Fruit fly (Drosophila melanogaster) whole organism, embryonic: ENCODE results near the gene Tsp96F.

Source experiments
- ATbp ChIP-seq: fragments of 200-800 bp; sonication (Bioruptor generic); optimal IDR thresholded peaks from 2 replicates; lab custom pipeline; 2017; ENCODE audit warnings: missing biosample characterization, mild to moderate bottlenecking, missing genetic modification characterization, missing genetic modification reagents
- Ada2b ChIP-seq: fragments of 200-800 bp; sonication (Bioruptor generic); IDR thresholded peaks from 2 replicates; pipeline ENCODE4 v1.3.6; 2022; ENCODE audit warnings: missing biosample characterization, missing genetic modification characterization
- B-H1 ChIP-seq: fragments of 200-800 bp; sonication (Bioruptor generic); IDR thresholded peaks from 3 replicates; pipeline ENCODE4 v1.3.6; 2022; ENCODE audit warnings: missing biosample characterization, missing genetic modification characterization
- BtbVII ChIP-seq: fragments of 200-800 bp; sonication (Bioruptor generic); optimal IDR thresholded peaks from 3 replicates; lab custom pipeline; 2017; ENCODE audit warnings: missing biosample characterization, mild to moderate bottlenecking, missing genetic modification characterization
- CG10321 ChIP-seq: fragments of 200-800 bp; sonication (Bioruptor generic); IDR thresholded peaks from 2 replicates; pipeline ENCODE4 v1.3.6; 2022; ENCODE audit warnings: missing biosample characterization, missing genetic modification characterization
- CG15011 ChIP-seq: fragments of 200-800 bp; sonication (Bioruptor generic); optimal IDR thresholded peaks from 3 replicates; lab custom pipeline; 2018; ENCODE audit warnings: missing biosample characterization, mild to moderate bottlenecking, missing genetic modification characterization
- CG15514 ChIP-seq: fragments of 200-800 bp; sonication (Bioruptor generic); optimal IDR thresholded peaks from 3 replicates; lab custom pipeline; 2017; ENCODE audit warnings: missing biosample characterization, missing genetic modification characterization, mild to moderate bottlenecking, moderate library complexity, missing genetic modification reagents
- CG1602 ChIP-seq: fragments of 200-800 bp; sonication (Bioruptor generic); optimal IDR thresholded peaks from 3 replicates; lab custom pipeline; 2016; ENCODE audit warnings: missing biosample characterization, missing genetic modification characterization
- CG17359 ChIP-seq: fragments of 200-800 bp; sonication (Bioruptor generic); optimal IDR thresholded peaks from 3 replicates; lab custom pipeline; 2018; ENCODE audit warnings: missing biosample characterization, mild to moderate bottlenecking, missing genetic modification characterization, moderate library complexity
- CG18011 ChIP-seq: fragments of 200-800 bp; sonication (Bioruptor generic); optimal IDR thresholded peaks from 2 replicates; lab custom pipeline; 2017; ENCODE audit warnings: missing biosample characterization, missing genetic modification characterization, mild to moderate bottlenecking, moderate library complexity, missing genotype
- CG18476 ChIP-seq: fragments of 200-800 bp; sonication (Bioruptor generic); optimal IDR thresholded peaks from 2 replicates; lab custom pipeline; 2016; ENCODE audit warnings: missing biosample characterization, mild to moderate bottlenecking, missing genetic modification characterization
- CG18599 ChIP-seq: fragments of 200-800 bp; sonication (Bioruptor generic); optimal IDR thresholded peaks from 3 replicates; lab custom pipeline; 2017; ENCODE audit warnings: missing biosample characterization, missing genetic modification characterization, mild to moderate bottlenecking, moderate library complexity, missing genetic modification reagents
- CG2875 ChIP-seq: fragments of 200-800 bp; sonication (Bioruptor generic); optimal IDR thresholded peaks from 2 replicates; lab custom pipeline; 2017; ENCODE audit warnings: missing biosample characterization, mild to moderate bottlenecking, missing genetic modification characterization, missing genetic modification reagents
- CG30403 ChIP-seq: fragments of 200-800 bp; sonication (Bioruptor generic); optimal IDR thresholded peaks from 3 replicates; lab custom pipeline; 2016; ENCODE audit warnings: missing biosample characterization, missing genetic modification characterization
- CG32767 ChIP-seq: fragments of 200-800 bp; sonication (Bioruptor generic); IDR thresholded peaks from 2 replicates; pipeline ENCODE4 v1.3.6; 2022; ENCODE audit warnings: missing biosample characterization, missing genetic modification characterization
- CG5180 ChIP-seq: fragments of 200-800 bp; sonication (Bioruptor generic); optimal IDR thresholded peaks from 3 replicates; lab custom pipeline; 2017; ENCODE audit warnings: missing biosample characterization, missing genetic modification characterization, mild to moderate bottlenecking, moderate library complexity, missing genetic modification reagents
- CG7372 ChIP-seq: fragments of 200-800 bp; sonication (Bioruptor generic); IDR thresholded peaks from 2 replicates; pipeline ENCODE4 v1.3.6; 2022; ENCODE audit warnings: missing biosample characterization, missing genetic modification characterization
- CG7928 ChIP-seq: fragments of 200-800 bp; sonication (Bioruptor generic); optimal IDR thresholded peaks from 2 replicates; lab custom pipeline; 2017; ENCODE audit warnings: missing biosample characterization, mild to moderate bottlenecking, missing genetic modification characterization
- CG9609 ChIP-seq: fragments of 200-800 bp; sonication (Bioruptor generic); optimal IDR thresholded peaks from 3 replicates; lab custom pipeline; 2016; ENCODE audit warnings: missing biosample characterization, missing genetic modification characterization
- CTCF ChIP-seq: fragments of 200-800 bp; sonication (Bioruptor generic); optimal IDR thresholded peaks from 2 replicates; lab custom pipeline; 2017; ENCODE audit warnings: missing biosample characterization, mild to moderate bottlenecking, missing genetic modification characterization, moderate library complexity
- CoRest ChIP-seq: fragments of 200-800 bp; sonication (Bioruptor generic); optimal IDR thresholded peaks from 3 replicates; lab custom pipeline; 2018; ENCODE audit warnings: missing biosample characterization, mild to moderate bottlenecking, missing genetic modification characterization, moderate library complexity
- Deaf1 ChIP-seq: fragments of 200-800 bp; optimal IDR thresholded peaks from 3 replicates; lab custom pipeline; 2019; ENCODE audit warnings: missing biosample characterization, mild to moderate bottlenecking, missing genetic modification characterization, moderate library complexity
- Dip2 ChIP-seq: fragments of 200-800 bp; sonication (Bioruptor generic); IDR thresholded peaks from 2 replicates; pipeline ENCODE4 v1.3.6; 2022; ENCODE audit warnings: missing biosample characterization, missing genetic modification characterization
- E2f1 ChIP-seq: fragments of 200-800 bp; sonication (Bioruptor generic); IDR thresholded peaks from 2 replicates; pipeline ENCODE4 v1.3.6; 2022; ENCODE audit warnings: missing biosample characterization, missing genetic modification characterization
- Fer3 ChIP-seq: fragments of 200-800 bp; sonication (Bioruptor generic); optimal IDR thresholded peaks from 2 replicates; lab custom pipeline; 2018; ENCODE audit warnings: missing biosample characterization, mild to moderate bottlenecking, missing genetic modification characterization, moderate library complexity
- HmgD ChIP-seq: fragments of 200-800 bp; sonication (Bioruptor generic); optimal IDR thresholded peaks from 3 replicates; lab custom pipeline; 2016; ENCODE audit warnings: missing biosample characterization, missing genetic modification characterization
- Hr78 ChIP-seq, 2 experiments: fragments of 200-800 bp in 1 of 2; fragments of >200 bp in 1 of 2; sonication (Bioruptor generic) in 1 of 2; optimal IDR thresholded peaks; 2 replicates each; lab custom pipeline; 2017 to 2019; ENCODE audit warnings: missing biosample characterization in 2 of 2, missing genetic modification characterization in 2 of 2, mild to moderate bottlenecking in 1 of 2, moderate library complexity in 1 of 2
- Lim3 ChIP-seq: fragments of 200-800 bp; sonication (Bioruptor generic); IDR thresholded peaks from 2 replicates; pipeline ENCODE4 v1.3.6; 2022; ENCODE audit warnings: missing biosample characterization, missing genetic modification characterization
- Nf-YA ChIP-seq: fragments of 200-800 bp; sonication (Bioruptor generic); IDR thresholded peaks from 2 replicates; pipeline ENCODE4 v1.3.6; 2022; ENCODE audit warnings: missing biosample characterization, missing genetic modification characterization
- NfI ChIP-seq: fragments of 200-800 bp; sonication (Bioruptor generic); optimal IDR thresholded peaks from 3 replicates; lab custom pipeline; 2018; ENCODE audit warnings: missing biosample characterization, mild to moderate bottlenecking, missing genetic modification characterization, moderate library complexity
- Ssrp ChIP-seq: fragments of 200-800 bp; sonication (Bioruptor generic); optimal IDR thresholded peaks from 2 replicates; lab custom pipeline; 2018; ENCODE audit warnings: missing biosample characterization, mild to moderate bottlenecking, missing genetic modification characterization, moderate library complexity
- Xrp1 ChIP-seq: fragments of 200-800 bp; sonication (Bioruptor generic); IDR thresholded peaks from 2 replicates; pipeline ENCODE4 v1.3.6; 2022; ENCODE audit warnings: missing biosample characterization, missing genetic modification characterization
- bcd ChIP-seq: fragments of 200-800 bp; sonication (Bioruptor generic); optimal IDR thresholded peaks from 2 replicates; lab custom pipeline; 2017; ENCODE audit warnings: missing biosample characterization, mild to moderate bottlenecking, missing genetic modification characterization
- crol ChIP-seq: fragments of 200-800 bp; sonication (Bioruptor generic); IDR thresholded peaks from 2 replicates; pipeline ENCODE4 v1.3.6; 2022; ENCODE audit warnings: missing biosample characterization, missing genetic modification characterization
- da ChIP-seq: fragments of 200-800 bp; sonication (Bioruptor generic); optimal IDR thresholded peaks from 2 replicates; lab custom pipeline; 2016; ENCODE audit warnings: missing biosample characterization, missing genetic modification characterization
- fru ChIP-seq: fragments of >200 bp; optimal IDR thresholded peaks from 2 replicates; lab custom pipeline; 2017
- gsb-n ChIP-seq: fragments of 200-800 bp; sonication (Bioruptor generic); optimal IDR thresholded peaks from 3 replicates; lab custom pipeline; 2018; ENCODE audit warnings: missing biosample characterization, mild to moderate bottlenecking, missing genetic modification characterization
- gt ChIP-seq: fragments of 200-800 bp; sonication (Bioruptor generic); IDR thresholded peaks from 2 replicates; pipeline ENCODE4 v1.3.6; 2022; ENCODE audit warnings: missing biosample characterization, missing genetic modification characterization
- h ChIP-seq: fragments of >200 bp; optimal IDR thresholded peaks from 2 replicates; lab custom pipeline; 2017
- lab ChIP-seq: fragments of 200-800 bp; sonication (Bioruptor generic); optimal IDR thresholded peaks from 3 replicates; lab custom pipeline; 2017; ENCODE audit warnings: missing biosample characterization, missing genetic modification characterization, mild to moderate bottlenecking, moderate library complexity, missing genetic modification reagents
- oc ChIP-seq: fragments of 200-800 bp; sonication (Bioruptor generic); optimal IDR thresholded peaks from 2 replicates; lab custom pipeline; 2018; ENCODE audit warnings: missing biosample characterization, mild to moderate bottlenecking, missing genetic modification characterization, moderate library complexity
- org-1 ChIP-seq: fragments of 200-800 bp; sonication (Bioruptor generic); optimal IDR thresholded peaks from 2 replicates; lab custom pipeline; 2017; ENCODE audit warnings: missing biosample characterization, missing genetic modification characterization
- rib ChIP-seq: fragments of 200-800 bp; sonication (Bioruptor generic); IDR thresholded peaks from 2 replicates; pipeline ENCODE4 v1.3.6; 2022; ENCODE audit warnings: missing biosample characterization, missing genetic modification characterization
- row ChIP-seq: fragments of 200-800 bp; sonication (Bioruptor generic); IDR thresholded peaks from 3 replicates; pipeline ENCODE4 v1.3.6; 2022; ENCODE audit warnings: missing biosample characterization, missing genetic modification characterization
- sna ChIP-seq: fragments of 200-800 bp; sonication (Bioruptor generic); IDR thresholded peaks from 2 replicates; pipeline ENCODE4 v1.3.6; 2022; ENCODE audit warnings: missing biosample characterization, missing genetic modification characterization; ENCODE audit not compliant: partially characterized antibody
- sob ChIP-seq: fragments of 200-800 bp; sonication (Bioruptor generic); IDR thresholded peaks from 2 replicates; pipeline ENCODE4 v1.3.6; 2022; ENCODE audit warnings: missing biosample characterization, missing genetic modification characterization
- sr ChIP-seq: fragments of 200-800 bp; sonication (Bioruptor generic); IDR thresholded peaks from 3 replicates; pipeline ENCODE4 v1.3.6; 2022; ENCODE audit warnings: missing biosample characterization, missing genetic modification characterization
- toy ChIP-seq: fragments of 200-800 bp; sonication (Bioruptor generic); IDR thresholded peaks from 2 replicates; pipeline ENCODE4 v1.3.6; 2022; ENCODE audit warnings: missing biosample characterization, missing genetic modification characterization
- twi ChIP-seq: fragments of 200-800 bp; optimal IDR thresholded peaks from 2 replicates; lab custom pipeline; 2019; ENCODE audit warnings: missing biosample characterization, mild to moderate bottlenecking, missing genetic modification characterization, moderate library complexity
- usp ChIP-seq: fragments of >200 bp; optimal IDR thresholded peaks from 2 replicates; lab custom pipeline; 2017; ENCODE audit warnings: missing biosample characterization, missing genetic modification characterization
- yki ChIP-seq: fragments of >200 bp; optimal IDR thresholded peaks from 3 replicates; lab custom pipeline; 2018

The Tsp96F gene

DNA sequence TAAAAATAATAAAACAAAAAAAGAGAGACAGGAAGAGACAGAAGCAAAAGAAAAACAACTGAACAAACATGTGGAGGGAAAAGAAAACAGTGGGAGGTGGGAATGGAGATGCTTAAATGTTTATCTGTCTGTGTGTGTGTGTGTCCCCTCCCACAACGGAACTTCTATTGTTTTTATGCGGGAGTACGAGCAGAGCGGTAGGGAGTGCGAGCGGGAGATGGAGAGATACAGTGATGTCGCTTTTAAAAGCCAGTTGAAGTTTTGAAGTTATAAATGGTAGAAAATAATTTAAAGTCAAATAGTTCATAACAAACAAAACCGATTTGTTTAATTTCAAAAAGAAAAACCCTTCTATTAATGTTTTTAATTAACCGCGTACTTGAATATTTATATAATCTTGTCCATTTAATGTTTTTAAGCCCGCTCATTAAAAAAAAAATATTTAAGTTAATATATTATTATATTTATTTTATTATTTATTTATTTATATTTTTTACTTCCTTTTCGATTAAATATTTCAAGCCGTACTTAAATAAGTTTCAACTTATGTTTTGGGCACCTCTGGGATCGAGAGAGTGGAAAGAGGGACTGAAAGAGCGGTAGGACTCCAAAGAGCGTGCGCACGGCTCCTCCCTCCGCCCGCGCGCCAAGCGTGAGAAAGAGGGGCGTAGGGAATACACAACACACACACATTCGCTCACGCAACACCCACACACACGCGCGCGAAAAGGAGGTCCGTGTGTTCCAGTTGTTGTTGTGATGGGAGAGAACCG, 843 bp downstream of the Tsp96F start (continued):
- TF ChIP-seq NfI (GFP tag; lab: Kevin White, UChicago) (peak; percentile 22), Fer3 (tag; lab: Kevin White, UChicago) (peak; percentile 32), lab (GFP tag; lab: Kevin White, UChicago) (peak; percentile 72), usp (GFP tag; lab: Kevin White, UChicago) (no peak), CG15514 (peak; percentile 10), row (GFP tag; lab: Robert Waterston, UW) (peak; percentile 71), CG32767 (peak; percentile 67; the same call in 1 of the 2 replicates), CG7928 (GFP tag; lab: Kevin White, UChicago) (no peak), rib (peak; percentile 51; the same call in 1 of the 2 replicates), CTCF (GFP tag; lab: Kevin White, UChicago) (no peak), sob (GFP tag; lab: Robert Waterston, UW) (0 out of 2 replicates have a peak, but pooled peaks have one; percentile 29), crol (GFP tag; lab: Robert Waterston, UW) (peak; percentile 92), bcd (peak; percentile 37), BtbVII (GFP tag; lab: Kevin White, UChicago) (peak; percentile 33), oc (tag; lab: Kevin White, UChicago) (no peak), CG1602 (GFP tag; lab: Kevin White, UChicago) (peak; percentile 31), CG7372 (no peak), Lim3 (GFP tag; lab: Robert Waterston, UW) (no peak), Dip2 (GFP tag; lab: Robert Waterston, UW) (no peak), toy (GFP tag; lab: Robert Waterston, UW) (no peak), org-1 (GFP tag; lab: Kevin White, UChicago) (peak; percentile 23), CG5180 (GFP tag; lab: Kevin White, UChicago) (peak; percentile 1), ATbp (peak; percentile 21), twi (tag; lab: Kevin White, UChicago) (peak; percentile 56), Deaf1 (tag; lab: Kevin White, UChicago) (peak; percentile 8), sr (no peak; the same call in 2 of the 3 replicates), sna (GFP tag; lab: Robert Waterston, UW) (no peak), yki (peak; percentile 13), da (no peak), Hr78 (GFP tag; optimal IDR thresholded peaks at IDR 0.05; lab: Kevin White, UChicago) (no peak), CG18476 (GFP tag; lab: Kevin White, UChicago) (peak; percentile 4), gt (GFP tag; lab: Robert Waterston, UW) (no peak), CG9609 (no peak), Nf-YA (no peak), HmgD (GFP tag; lab: Kevin White, UChicago) (peak; percentile 16), CG10321 (GFP tag; lab: Robert Waterston, UW) (no peak), CG2875 (GFP tag; lab: Kevin White, UChicago) (no peak), B-H1 (GFP tag; lab: Robert Waterston, UW) (no peak; the same call in 2 of the 3 replicates), CG17359 (tag; lab: Kevin White, UChicago) (peak; percentile 62), h (lab: Kevin White, UChicago) (no peak), CG18011 (no peak), Xrp1 (GFP tag; lab: Robert Waterston, UW) (peak; percentile 67), CG15011 (GFP tag; lab: Kevin White, UChicago) (no peak), fru (lab: Kevin White, UChicago) (no peak), Ssrp (tag; lab: Kevin White, UChicago) (peak; percentile 55), gsb-n (tag; lab: Kevin White, UChicago) (peak; percentile 54), Ada2b (GFP tag; lab: Robert Waterston, UW) (0 out of 2 replicates have a peak, but pooled peaks have one; percentile 13), CG18599 (GFP tag; lab: Kevin White, UChicago) (peak; percentile 77), CoRest (tag; lab: Kevin White, UChicago) (peak; percentile 72), E2f1 (GFP tag; lab: Robert Waterston, UW) (peak; percentile 35; the same call in 1 of the 2 replicates), CG30403 (peak; percentile 37)
